Worm (Caenorhabditis elegans) whole organism, L2 larva: ENCODE measurements around the gene cchl-1.

Experiments
- elt-3 ChIP-seq: sonication (generic microtip); optimal IDR thresholded peaks from 2 replicates; lab custom pipeline; 2017; ENCODE audit warnings: missing biosample characterization, missing genetic modification characterization
- mbf-1 ChIP-seq: sonication (generic microtip); optimal IDR thresholded peaks from 2 replicates; lab custom pipeline; 2017; ENCODE audit warnings: missing biosample characterization, missing genetic modification characterization
- ztf-11 ChIP-seq: sonication (generic microtip); optimal IDR thresholded peaks from 2 replicates; lab custom pipeline; 2017; ENCODE audit warnings: missing biosample characterization, missing genetic modification characterization

- TF ChIP-seq elt-3 (tag; lab: Kevin White, UChicago) (no peak), ztf-11 (tag; lab: Kevin White, UChicago) (no peak), mbf-1 (tag; lab: Kevin White, UChicago) (no peak)
Measured at ce11 chrII:11193523-11193922, 42.7 kb downstream of the cchl-1 start.
